2 fruit fly cellular contexts compared by ENCODE assay signal in the genomic region with DNA sequence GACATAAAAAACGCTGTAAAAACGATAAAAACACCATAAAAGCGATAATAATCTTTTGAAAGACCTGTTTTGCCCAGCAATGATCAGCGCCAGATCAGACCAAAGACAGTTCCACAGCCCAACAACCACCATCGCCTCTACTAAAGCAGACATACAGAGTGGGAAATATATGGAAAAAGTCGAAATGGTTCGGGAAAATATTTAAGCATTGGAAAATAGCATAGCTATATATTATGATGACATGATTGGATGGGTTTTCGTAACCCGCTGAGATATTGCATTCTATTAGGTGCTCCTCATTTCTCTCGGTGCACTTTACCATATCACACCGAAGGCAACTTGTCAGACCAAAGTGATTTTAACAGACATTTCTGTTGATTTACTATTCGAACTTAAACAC.
A peak's percentile ranks its signal among the peaks of the same experiment; 100 is the strongest.
TF ChIP-seq lines count a peak whose summit lies in the region.

No protein-coding gene starts in this region.

TF ChIP-seq in whole organism, embryonic, 481 proteins besides CTCF, POLR2A, EP300 and RAD21 (continued from another document and continues in another):
- TF ChIP-seq CG17612 (GFP tag; IDR thresholded peaks at IDR 0.05; lab: Robert Waterston, UW): peak; percentile 80
- peak; percentile 85 for TF ChIP-seq CG4820 (GFP tag; optimal IDR thresholded peaks at IDR 0.05; lab: Kevin White, UChicago)
- peak; percentile 1 for TF ChIP-seq CG9797 (GFP tag; optimal IDR thresholded peaks at IDR 0.05; lab: Kevin White, UChicago)
- TF ChIP-seq Hr78 (GFP tag; optimal IDR thresholded peaks at IDR 0.05; lab: Kevin White, UChicago): no peak
- TF ChIP-seq phol (tag; optimal IDR thresholded peaks at IDR 0.05; lab: Kevin White, UChicago): peak; percentile 83
- peak; percentile 79 for TF ChIP-seq sim (GFP tag; IDR thresholded peaks at IDR 0.05; lab: Robert Waterston, UW)
- TF ChIP-seq CG33557 (GFP tag; optimal IDR thresholded peaks at IDR 0.05; lab: Kevin White, UChicago): peak; percentile 31
- peak; percentile 91 for TF ChIP-seq Gug (GFP tag; IDR thresholded peaks at IDR 0.05; lab: Robert Waterston, UW)
- TF ChIP-seq trh (GFP tag; optimal IDR thresholded peaks at IDR 0.05; lab: Kevin White, UChicago): peak; percentile 75
- peak; percentile 71 for TF ChIP-seq Atf-2 (GFP tag; optimal IDR thresholded peaks at IDR 0.05; lab: Kevin White, UChicago)
- TF ChIP-seq Dbx (GFP tag; IDR thresholded peaks at IDR 0.05; lab: Robert Waterston, UW): peak; percentile 89
- no peak for TF ChIP-seq mld (GFP tag; IDR thresholded peaks at IDR 0.05; lab: Robert Waterston, UW; ENCODE audit: partially characterized antibody)
- TF ChIP-seq CG6254 (GFP tag; optimal IDR thresholded peaks at IDR 0.05; lab: Kevin White, UChicago): peak; percentile 54
- TF ChIP-seq ERR (GFP tag; optimal IDR thresholded peaks at IDR 0.05; lab: Kevin White, UChicago): peak; percentile 81
- TF ChIP-seq CG10979 (tag; optimal IDR thresholded peaks at IDR 0.05; lab: Kevin White, UChicago): peak; percentile 83
- peak; percentile 89 for TF ChIP-seq Six4 (GFP tag; optimal IDR thresholded peaks at IDR 0.05; lab: Kevin White, UChicago)
- TF ChIP-seq CG17186 (GFP tag; optimal IDR thresholded peaks at IDR 0.05; lab: Kevin White, UChicago): peak; percentile 35
- peak; percentile 96 for TF ChIP-seq Ets65A (GFP tag; lab: Kevin White, UChicago)
- TF ChIP-seq Gsc (GFP tag; IDR thresholded peaks at IDR 0.05; lab: Robert Waterston, UW): peak; percentile 78
- no peak for TF ChIP-seq vnd (GFP tag; IDR thresholded peaks at IDR 0.05; lab: Robert Waterston, UW; ENCODE audit: partially characterized antibody)
- TF ChIP-seq CG42726 (GFP tag; IDR thresholded peaks at IDR 0.05; lab: Robert Waterston, UW; ENCODE audit: partially characterized antibody): no peak
- peak; percentile 88 for TF ChIP-seq CG30403 (GFP tag; optimal IDR thresholded peaks at IDR 0.05; lab: Kevin White, UChicago)
- TF ChIP-seq Adf1 (GFP tag; IDR thresholded peaks at IDR 0.05; lab: Robert Waterston, UW): peak; percentile 67
- TF ChIP-seq CG7556 (GFP tag; optimal IDR thresholded peaks at IDR 0.05; lab: Kevin White, UChicago): peak; percentile 85
- TF ChIP-seq zf30C (GFP tag; optimal IDR thresholded peaks at IDR 0.05; lab: Kevin White, UChicago): peak; percentile 19
- TF ChIP-seq CG10431 (GFP tag; optimal IDR thresholded peaks at IDR 0.05; lab: Kevin White, UChicago): no peak
- TF ChIP-seq CG12071 (GFP tag; optimal IDR thresholded peaks at IDR 0.05; lab: Kevin White, UChicago): peak; percentile 91
- TF ChIP-seq Pdp1 (GFP tag; optimal IDR thresholded peaks at IDR 0.05; lab: Kevin White, UChicago): peak; percentile 89
- peak; percentile 89 for TF ChIP-seq Hsf (GFP tag; optimal IDR thresholded peaks at IDR 0.05; lab: Kevin White, UChicago)
- TF ChIP-seq GATAe (GFP tag; conservative IDR thresholded peaks at IDR 0.05; lab: Robert Waterston, UW): peak; percentile 67; the same call in 1 of the 2 replicates
- peak; percentile 93 for TF ChIP-seq CG7839 (tag; optimal IDR thresholded peaks at IDR 0.05; lab: Kevin White, UChicago)
- peak; percentile 74 for TF ChIP-seq run (tag; optimal IDR thresholded peaks at IDR 0.05; lab: Kevin White, UChicago)
- TF ChIP-seq en (GFP tag; optimal IDR thresholded peaks at IDR 0.05; lab: Kevin White, UChicago): peak; percentile 89
- peak; percentile 88 for TF ChIP-seq HLH54F (GFP tag; optimal IDR thresholded peaks at IDR 0.05; lab: Kevin White, UChicago)
- peak; percentile 90 for TF ChIP-seq Abd-B (GFP tag; optimal IDR thresholded peaks at IDR 0.05; lab: Kevin White, UChicago)
- TF ChIP-seq Chrac-16 (GFP tag; optimal IDR thresholded peaks at IDR 0.05; lab: Kevin White, UChicago): peak; percentile 87
- peak; percentile 92 for TF ChIP-seq CG2678 (tag; optimal IDR thresholded peaks at IDR 0.05; lab: Kevin White, UChicago)
- peak; percentile 84 for TF ChIP-seq CG8089 (GFP tag; optimal IDR thresholded peaks at IDR 0.05; lab: Kevin White, UChicago)
- peak; percentile 49 for TF ChIP-seq CG2116 (GFP tag; optimal IDR thresholded peaks at IDR 0.05; lab: Kevin White, UChicago)
- peak; percentile 87 for TF ChIP-seq stc (GFP tag; IDR thresholded peaks at IDR 0.05; lab: Robert Waterston, UW)
- peak; percentile 93 for TF ChIP-seq Drgx (GFP tag; IDR thresholded peaks at IDR 0.05; lab: Robert Waterston, UW)
- no peak for TF ChIP-seq CG7745 (tag; optimal IDR thresholded peaks at IDR 0.05; lab: Kevin White, UChicago)
- TF ChIP-seq gsb-n (tag; optimal IDR thresholded peaks at IDR 0.05; lab: Kevin White, UChicago): no peak
- TF ChIP-seq tio (GFP tag; optimal IDR thresholded peaks at IDR 0.05; lab: Kevin White, UChicago): no peak
- peak; percentile 64 for TF ChIP-seq NC2α (GFP tag; optimal IDR thresholded peaks at IDR 0.05; lab: Kevin White, UChicago)
- peak; percentile 86 for TF ChIP-seq Camta (GFP tag; optimal IDR thresholded peaks at IDR 0.05; lab: Kevin White, UChicago)
- TF ChIP-seq z (GFP tag; IDR thresholded peaks at IDR 0.05; lab: Robert Waterston, UW): 0 out of 3 replicates have a peak, but pooled peaks have one; percentile 44
- TF ChIP-seq CG3726 (GFP tag; IDR thresholded peaks at IDR 0.05; lab: Robert Waterston, UW): peak; percentile 80
- TF ChIP-seq CG9876 (GFP tag; optimal IDR thresholded peaks at IDR 0.05; lab: Kevin White, UChicago): peak; percentile 77
- TF ChIP-seq ssp (GFP tag; IDR thresholded peaks at IDR 0.05; lab: Robert Waterston, UW): peak; percentile 82
- peak; percentile 88 for TF ChIP-seq CG12391 (tag; optimal IDR thresholded peaks at IDR 0.05; lab: Kevin White, UChicago)
- no peak for TF ChIP-seq CG11723 (GFP tag; optimal IDR thresholded peaks at IDR 0.05; lab: Kevin White, UChicago)
- TF ChIP-seq fru (optimal IDR thresholded peaks at IDR 0.05; lab: Kevin White, UChicago): no peak
- peak; percentile 57 for TF ChIP-seq cato (GFP tag; optimal IDR thresholded peaks at IDR 0.05; lab: Kevin White, UChicago; ENCODE audit: borderline replicate concordance)
- peak; percentile 78 for TF ChIP-seq Ssrp (tag; optimal IDR thresholded peaks at IDR 0.05; lab: Kevin White, UChicago)
- peak; percentile 92 for TF ChIP-seq zfh1 (GFP tag; IDR thresholded peaks at IDR 0.05; lab: Robert Waterston, UW)
- no peak for TF ChIP-seq insv (GFP tag; optimal IDR thresholded peaks at IDR 0.05; lab: Kevin White, UChicago)
- TF ChIP-seq CG1832 (GFP tag; optimal IDR thresholded peaks at IDR 0.05; lab: Kevin White, UChicago): no peak
- peak; percentile 75 for TF ChIP-seq wek (GFP tag; optimal IDR thresholded peaks at IDR 0.05; lab: Kevin White, UChicago)
- peak; percentile 95 for TF ChIP-seq CG14014 (GFP tag; IDR thresholded peaks at IDR 0.05; lab: Robert Waterston, UW)
- peak; percentile 78 to 91 for TF ChIP-seq Hr51 (GFP tag; optimal IDR thresholded peaks at IDR 0.05; lab: Kevin White, UChicago)
- peak; percentile 93 for TF ChIP-seq unpg (GFP tag; optimal IDR thresholded peaks at IDR 0.05; lab: Kevin White, UChicago)
- TF ChIP-seq Stat92E (GFP tag; optimal IDR thresholded peaks at IDR 0.05; lab: Kevin White, UChicago): no peak

TF ChIP-seq in whole organism, prepupa, 60 proteins besides CTCF, POLR2A, EP300 and RAD21 (continued from another document):
- TF ChIP-seq fd85E (GFP tag; optimal IDR thresholded peaks at IDR 0.05; lab: Kevin White, UChicago): no peak
- peak in 1 of 2 experiments; percentile 73 for TF ChIP-seq salr (GFP tag; optimal IDR thresholded peaks at IDR 0.05; lab: Kevin White, UChicago)
- TF ChIP-seq CG6163 (GFP tag; IDR thresholded peaks at IDR 0.05; lab: Robert Waterston, UW): peak; percentile 93
- TF ChIP-seq Blimp-1 (GFP tag; optimal IDR thresholded peaks at IDR 0.05; lab: Kevin White, UChicago): no peak
- TF ChIP-seq CG7368 (GFP tag; optimal IDR thresholded peaks at IDR 0.05; lab: Kevin White, UChicago): no peak
- peak; percentile 86 for TF ChIP-seq Ets96B (tag; optimal IDR thresholded peaks at IDR 0.05; lab: Kevin White, UChicago)
- TF ChIP-seq spab (GFP tag; optimal IDR thresholded peaks at IDR 0.05; lab: Kevin White, UChicago): peak; percentile 82
- no peak for TF ChIP-seq fkh (GFP tag; optimal IDR thresholded peaks at IDR 0.05; lab: Kevin White, UChicago)
- TF ChIP-seq Hr4 (GFP tag; optimal IDR thresholded peaks at IDR 0.05; lab: Kevin White, UChicago): no peak
- TF ChIP-seq Sox102F (GFP tag; optimal IDR thresholded peaks at IDR 0.05; lab: Kevin White, UChicago): no peak
- TF ChIP-seq CG4318 (GFP tag; optimal IDR thresholded peaks at IDR 0.05; lab: Kevin White, UChicago): no peak
- TF ChIP-seq Eip93F (GFP tag; optimal IDR thresholded peaks at IDR 0.05; lab: Kevin White, UChicago): no peak
- TF ChIP-seq net (GFP tag; optimal IDR thresholded peaks at IDR 0.05; lab: Kevin White, UChicago): peak; percentile 84
- TF ChIP-seq CG6854 (GFP tag; optimal IDR thresholded peaks at IDR 0.05; lab: Kevin White, UChicago): no peak
- TF ChIP-seq lz (GFP tag; optimal IDR thresholded peaks at IDR 0.05; lab: Kevin White, UChicago): peak; percentile 62
- TF ChIP-seq Sox14 (GFP tag; optimal IDR thresholded peaks at IDR 0.05; lab: Kevin White, UChicago): peak; percentile 85
- TF ChIP-seq Gug (GFP tag; IDR thresholded peaks at IDR 0.05; lab: Robert Waterston, UW): peak; percentile 84
- TF ChIP-seq Ets21C (GFP tag; optimal IDR thresholded peaks at IDR 0.05; lab: Kevin White, UChicago): peak; percentile 53
- TF ChIP-seq eg (GFP tag; IDR thresholded peaks at IDR 0.05; lab: Robert Waterston, UW): peak; percentile 95
- peak; percentile 96 for TF ChIP-seq Eip78C (GFP tag; lab: Kevin White, UChicago)
- TF ChIP-seq Hr39 (GFP tag; optimal IDR thresholded peaks at IDR 0.05; lab: Kevin White, UChicago): peak; percentile 78
- TF ChIP-seq CG10631 (GFP tag; optimal IDR thresholded peaks at IDR 0.05; lab: Kevin White, UChicago): no peak
- peak; percentile 82 for TF ChIP-seq CG32006 (GFP tag; optimal IDR thresholded peaks at IDR 0.05; lab: Kevin White, UChicago)
- peak; percentile 85 for TF ChIP-seq dsx (GFP tag; optimal IDR thresholded peaks at IDR 0.05; lab: Kevin White, UChicago; ENCODE audit: poor library complexity, severe bottlenecking)
- TF ChIP-seq cyc (GFP tag; optimal IDR thresholded peaks at IDR 0.05; lab: Kevin White, UChicago): peak; percentile 68
- TF ChIP-seq fd59A (GFP tag; optimal IDR thresholded peaks at IDR 0.05; lab: Kevin White, UChicago): peak; percentile 84
- peak; percentile 79 for TF ChIP-seq esn (GFP tag; optimal IDR thresholded peaks at IDR 0.05; lab: Kevin White, UChicago)
- TF ChIP-seq CG11902 (GFP tag; optimal IDR thresholded peaks at IDR 0.05; lab: Kevin White, UChicago): peak; percentile 74
- TF ChIP-seq vri (GFP tag; optimal IDR thresholded peaks at IDR 0.05; lab: Kevin White, UChicago): no peak
- TF ChIP-seq CG9139 (GFP tag; optimal IDR thresholded peaks at IDR 0.05; lab: Kevin White, UChicago): no peak
- TF ChIP-seq Eip75B (GFP tag; optimal IDR thresholded peaks at IDR 0.05; lab: Kevin White, UChicago): peak; percentile 84
- peak; percentile 84 for TF ChIP-seq CG3032 (tag; optimal IDR thresholded peaks at IDR 0.05; lab: Kevin White, UChicago)
- TF ChIP-seq OdsH (GFP tag; optimal IDR thresholded peaks at IDR 0.05; lab: Kevin White, UChicago): no peak
- no peak for TF ChIP-seq CG6808 (GFP tag; optimal IDR thresholded peaks at IDR 0.05; lab: Kevin White, UChicago)
- peak; percentile 75 for TF ChIP-seq topi (GFP tag; optimal IDR thresholded peaks at IDR 0.05; lab: Kevin White, UChicago)
- no peak for TF ChIP-seq CG6276 (GFP tag; optimal IDR thresholded peaks at IDR 0.05; lab: Kevin White, UChicago)
- TF ChIP-seq CG11294 (GFP tag; IDR thresholded peaks at IDR 0.05; lab: Robert Waterston, UW): peak; percentile 83
- peak; percentile 75 for TF ChIP-seq CG8319 (GFP tag; optimal IDR thresholded peaks at IDR 0.05; lab: Kevin White, UChicago)
- TF ChIP-seq CG15336 (GFP tag; IDR thresholded peaks at IDR 0.05; lab: Robert Waterston, UW): peak; percentile 90
